Worm (Caenorhabditis elegans) whole organism, L4 larva: ENCODE results near the gene K11H12.1.

Experiments used
- ama-1 ChIP-seq: fragments of 150-350 bp; optimal IDR thresholded peaks from 2 replicates; lab custom pipeline; 2014; ENCODE audit warnings: inconsistent platforms, mixed read lengths
- attf-4 ChIP-seq: sonication (generic microtip); optimal IDR thresholded peaks from 3 replicates; lab custom pipeline; 2017; ENCODE audit warnings: missing biosample characterization, missing genetic modification characterization
- dmd-9 ChIP-seq: fragments of 200-800 bp; sonication (Bioruptor generic); IDR thresholded peaks from 2 replicates; pipeline ENCODE4 v1.3.6; 2022; ENCODE audit warnings: missing genetic modification reagents, missing genetic modification characterization, missing compliant biosample characterization
- dpl-1 ChIP-seq: fragments of 150-350 bp; optimal IDR thresholded peaks from 2 replicates; lab custom pipeline; 2014; ENCODE audit warnings: missing biosample characterization, missing genetic modification reagents, missing genetic modification characterization
- fkh-10 ChIP-seq: fragments of 150-350 bp; optimal IDR thresholded peaks from 2 replicates; lab custom pipeline; 2014; ENCODE audit warnings: missing biosample characterization, missing genetic modification reagents, missing genetic modification characterization
- fos-1 ChIP-seq: fragments of 150-350 bp; optimal IDR thresholded peaks from 2 replicates; lab custom pipeline; 2014; ENCODE audit warnings: missing biosample characterization, missing genetic modification characterization
- hlh-30 ChIP-seq: sonication (generic microtip); optimal IDR thresholded peaks from 2 replicates; lab custom pipeline; 2017; ENCODE audit warnings: antibody characterized with exemption, mild to moderate bottlenecking, missing genetic modification characterization, missing compliant biosample characterization; ENCODE audit not compliant: insufficient read depth
- lin-1 ChIP-seq: fragments of 200-800 bp; sonication (Bioruptor generic); IDR thresholded peaks from 2 replicates; pipeline ENCODE4 v1.3.6; 2022; ENCODE audit warnings: missing genetic modification reagents, missing genetic modification characterization, missing compliant biosample characterization
- unc-130 ChIP-seq: sonication (generic microtip); optimal IDR thresholded peaks from 2 replicates; lab custom pipeline; 2016; ENCODE audit warnings: missing genetic modification reagents, missing genetic modification characterization, missing compliant biosample characterization
- vab-7 ChIP-seq: fragments of 200-800 bp; sonication (Bioruptor generic); IDR thresholded peaks from 2 replicates; pipeline ENCODE4 v1.3.6; 2022; ENCODE audit warnings: missing genetic modification reagents, missing genetic modification characterization, missing compliant biosample characterization
- zag-1 ChIP-seq: fragments of 150-350 bp; optimal IDR thresholded peaks from 2 replicates; lab custom pipeline; 2014; ENCODE audit warnings: missing biosample characterization, missing genetic modification characterization

DNA sequence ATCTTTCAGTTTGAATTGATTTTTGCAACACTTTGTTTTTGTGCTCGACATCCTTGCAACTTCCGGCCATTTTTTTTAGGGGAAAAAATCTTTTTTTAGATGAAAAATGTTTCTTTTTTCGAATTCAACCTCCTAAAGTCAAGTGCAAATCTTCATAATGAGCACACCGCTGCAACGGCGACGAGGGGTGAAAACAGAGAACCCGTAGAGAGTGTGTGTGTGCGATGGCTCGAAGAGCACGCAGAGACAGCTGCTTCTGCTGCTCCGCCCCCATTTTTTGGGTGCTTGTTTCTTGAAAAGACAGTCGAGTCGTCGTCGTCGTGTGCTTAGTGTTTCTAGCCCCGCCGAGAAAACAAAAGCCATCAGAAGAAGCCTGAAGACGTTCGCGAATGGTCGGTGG, 47.2 kb downstream of the K11H12.1 start, which contains the start of gene inx-18:
- TF ChIP-seq unc-130 (GFP tag; lab: Kevin White, UChicago) (no peak), zag-1 (tag; lab: Kevin White, UChicago) (no peak), lin-1 (GFP tag; lab: Robert Waterston, UW) (no peak), hlh-30 (tag; lab: Kevin White, UChicago) (no peak), dmd-9 (GFP tag; lab: Robert Waterston, UW) (no peak), attf-4 (tag; lab: Kevin White, UChicago) (no peak), dpl-1 (GFP tag; lab: Kevin White, UChicago) (no peak), fos-1 (tag; lab: Kevin White, UChicago) (no peak), fkh-10 (no peak), ama-1 (lab: Kevin White, UChicago) (no peak), vab-7 (no peak)
